Worm (Caenorhabditis elegans) whole organism, young adult: ENCODE data around the gene T22C8.3.

Source experiments
- B0035.1 ChIP-seq: sonication (generic microtip); optimal IDR thresholded peaks from 2 replicates; lab custom pipeline; 2016; ENCODE audit warnings: missing genetic modification characterization, mild to moderate bottlenecking, missing compliant biosample characterization, missing genotype, missing genetic modification reagents
- B0336.3 ChIP-seq: fragments of 200-800 bp; sonication (Bioruptor generic); IDR thresholded peaks from 2 replicates; pipeline ENCODE4 v1.3.6; 2022; ENCODE audit warnings: missing genetic modification characterization, missing compliant biosample characterization
- C06A6.2 ChIP-seq: fragments of 200-800 bp; sonication (Bioruptor generic); conservative IDR thresholded peaks from 2 replicates; pipeline ENCODE4 v1.3.6; 2022; ENCODE audit warnings: missing genetic modification characterization, missing compliant biosample characterization
- F23B12.7 ChIP-seq: sonication (generic microtip); optimal IDR thresholded peaks from 2 replicates; lab custom pipeline; 2017; ENCODE audit warnings: missing genetic modification characterization, mild to moderate bottlenecking, missing compliant biosample characterization, antibody characterized with exemption, moderate library complexity; ENCODE audit not compliant: insufficient read depth
- F33H1.4 ChIP-seq: fragments of 200-800 bp; sonication (Bioruptor generic); IDR thresholded peaks from 2 replicates; pipeline ENCODE4 v1.3.6; 2022; ENCODE audit warnings: missing genetic modification reagents, missing genetic modification characterization, missing compliant biosample characterization
- F57A8.1 ChIP-seq: fragments of 200-800 bp; sonication (Bioruptor generic); optimal IDR thresholded peaks from 2 replicates; lab custom pipeline; 2018; ENCODE audit warnings: mild to moderate bottlenecking, missing genetic modification characterization, moderate library complexity, missing compliant biosample characterization
- T07F8.4 ChIP-seq: sonication (generic microtip); optimal IDR thresholded peaks from 2 replicates; lab custom pipeline; 2016; ENCODE audit warnings: mild to moderate bottlenecking, missing genetic modification characterization, moderate library complexity, missing compliant biosample characterization
- T26A5.8 ChIP-seq: sonication (generic microtip); optimal IDR thresholded peaks from 2 replicates; lab custom pipeline; 2016; ENCODE audit warnings: missing genetic modification characterization, missing compliant biosample characterization
- Y53F4B.3 ChIP-seq: fragments of 200-800 bp; sonication (Bioruptor generic); IDR thresholded peaks from 2 replicates; pipeline ENCODE4 v1.3.6; 2022; ENCODE audit warnings: missing genetic modification reagents, missing genetic modification characterization, missing compliant biosample characterization
- ama-1 ChIP-seq, 3 experiments: fragments of 150-350 bp in 1 of 3; sonication (generic microtip) in 2 of 3; optimal IDR thresholded peaks; 2 replicates each; lab custom pipeline; 2014 to 2018; ENCODE audit warnings: missing biosample characterization in 2 of 3, missing genetic modification characterization in 2 of 3, missing genetic modification reagents in 2 of 3
- aptf-3 ChIP-seq: fragments of 200-800 bp; sonication (Bioruptor generic); IDR thresholded peaks from 2 replicates; pipeline ENCODE4 v1.3.6; 2022; ENCODE audit warnings: missing genetic modification characterization, missing compliant biosample characterization
- cebp-1 ChIP-seq, 2 experiments: fragments of 200-800 bp in 1 of 2; sonication (Bioruptor generic) in 1 of 2; sonication (generic microtip) in 1 of 2; IDR thresholded peaks in 1 of 2; optimal IDR thresholded peaks in 1 of 2; 2 replicates each; pipeline versions ENCODE4 v1.3.6 to Lab custom; 2017 to 2022; ENCODE audit warnings: missing compliant biosample characterization in 2 of 2, missing genetic modification characterization in 2 of 2, mild to moderate bottlenecking in 1 of 2, missing genetic modification reagents in 1 of 2, moderate library complexity in 1 of 2
- ceh-27 ChIP-seq: fragments of 200-800 bp; sonication (Bioruptor generic); optimal IDR thresholded peaks from 2 replicates; lab custom pipeline; 2018; ENCODE audit warnings: mild to moderate bottlenecking, missing genetic modification characterization, moderate library complexity, missing compliant biosample characterization
- chd-7 ChIP-seq: sonication (generic microtip); optimal IDR thresholded peaks from 2 replicates; lab custom pipeline; 2016; ENCODE audit warnings: mild to moderate bottlenecking, missing genetic modification characterization, moderate library complexity, missing compliant biosample characterization
- die-1 ChIP-seq: sonication (generic microtip); optimal IDR thresholded peaks from 2 replicates; lab custom pipeline; 2016; ENCODE audit warnings: missing genotype, mild to moderate bottlenecking, missing genetic modification characterization, missing compliant biosample characterization
- efl-1 ChIP-seq: fragments of 150-350 bp; optimal IDR thresholded peaks from 2 replicates; lab custom pipeline; 2014; ENCODE audit warnings: missing biosample characterization, missing genetic modification reagents, missing genetic modification characterization
- ekl-4 ChIP-seq: fragments of 200-800 bp; sonication (Bioruptor generic); IDR thresholded peaks from 2 replicates; pipeline ENCODE4 v1.3.6; 2022; ENCODE audit warnings: missing genetic modification reagents, missing genetic modification characterization, missing compliant biosample characterization
- hlh-12 ChIP-seq: sonication (generic microtip); optimal IDR thresholded peaks from 2 replicates; lab custom pipeline; 2016; ENCODE audit warnings: missing genetic modification characterization, missing compliant biosample characterization
- hmg-1.2 ChIP-seq: fragments of 200-800 bp; sonication (Bioruptor generic); IDR thresholded peaks from 2 replicates; pipeline ENCODE4 v1.3.6; 2022; ENCODE audit warnings: missing genetic modification reagents, missing genetic modification characterization, missing compliant biosample characterization
- let-526 ChIP-seq: fragments of 200-800 bp; sonication (Bioruptor generic); IDR thresholded peaks from 2 replicates; pipeline ENCODE4 v1.3.6; 2022; ENCODE audit warnings: missing genetic modification reagents, missing genetic modification characterization, missing compliant biosample characterization
- let-607 ChIP-seq, 2 experiments: fragments of 200-800 bp in 1 of 2; sonication (Bioruptor generic) in 1 of 2; sonication (generic microtip) in 1 of 2; optimal IDR thresholded peaks; 2 replicates each; lab custom pipeline; 2016 to 2018; ENCODE audit warnings: mild to moderate bottlenecking in 2 of 2, missing compliant biosample characterization in 2 of 2, missing genetic modification characterization in 2 of 2, moderate library complexity in 2 of 2, missing genotype in 1 of 2
- lin-26 ChIP-seq: fragments of 200-800 bp; sonication (Bioruptor generic); IDR thresholded peaks from 2 replicates; pipeline ENCODE4 v1.3.6; 2022; ENCODE audit warnings: missing genetic modification reagents, missing genetic modification characterization, missing compliant biosample characterization
- lin-35 ChIP-seq, 3 experiments: fragments of 150-350 bp in 2 of 3; sonication (generic microtip) in 1 of 3; optimal IDR thresholded peaks; 2 replicates each; lab custom pipeline; 2014 to 2018; ENCODE audit warnings: missing biosample characterization in 3 of 3, missing genetic modification characterization in 3 of 3, missing genetic modification reagents in 3 of 3
- lir-1 ChIP-seq: fragments of 200-800 bp; sonication (Bioruptor generic); conservative IDR thresholded peaks from 2 replicates; pipeline ENCODE4 v1.3.6; 2022; ENCODE audit warnings: missing genetic modification reagents, missing genetic modification characterization, missing compliant biosample characterization
- madf-3 ChIP-seq: fragments of 200-800 bp; sonication (Bioruptor generic); IDR thresholded peaks from 2 replicates; pipeline ENCODE4 v1.3.6; 2022; ENCODE audit warnings: missing genetic modification reagents, missing genetic modification characterization, missing compliant biosample characterization
- madf-6 ChIP-seq: fragments of 200-800 bp; sonication (Bioruptor generic); IDR thresholded peaks from 2 replicates; pipeline ENCODE4 v1.3.6; 2022; ENCODE audit warnings: missing genetic modification reagents, missing genetic modification characterization, missing compliant biosample characterization
- madf-8 ChIP-seq: fragments of 200-800 bp; sonication (Bioruptor generic); conservative IDR thresholded peaks from 2 replicates; pipeline ENCODE4 v1.3.6; 2022; ENCODE audit warnings: missing genetic modification reagents, missing genetic modification characterization, missing compliant biosample characterization
- mel-28 ChIP-seq: sonication (generic microtip); optimal IDR thresholded peaks from 2 replicates; lab custom pipeline; 2016; ENCODE audit warnings: borderline replicate concordance, mild to moderate bottlenecking, missing genetic modification characterization, missing compliant biosample characterization
- mes-4 ChIP-seq: sonication (generic microtip); optimal IDR thresholded peaks from 2 replicates; lab custom pipeline; 2016; ENCODE audit warnings: missing genotype, missing genetic modification characterization, missing compliant biosample characterization
- nhr-120 ChIP-seq: fragments of 200-800 bp; sonication (Bioruptor generic); IDR thresholded peaks from 2 replicates; pipeline ENCODE4 v1.3.6; 2022; ENCODE audit warnings: missing genetic modification characterization, missing compliant biosample characterization
- rcor-1 ChIP-seq: fragments of 200-800 bp; sonication (Bioruptor generic); IDR thresholded peaks from 2 replicates; pipeline ENCODE4 v1.3.6; 2022; ENCODE audit warnings: missing genetic modification reagents, missing genetic modification characterization, missing compliant biosample characterization
- rpc-1 ChIP-seq, 2 experiments: fragments of 150-350 bp in 1 of 2; sonication (generic microtip) in 1 of 2; optimal IDR thresholded peaks; 2 replicates each; lab custom pipeline; 2014 to 2018; ENCODE audit warnings: missing biosample characterization in 1 of 2, missing genetic modification characterization in 1 of 2, missing genetic modification reagents in 1 of 2, missing genotype in 1 of 2
- snpc-3.4 ChIP-seq: sonication (generic microtip); optimal IDR thresholded peaks from 2 replicates; lab custom pipeline; 2017; ENCODE audit warnings: missing genetic modification characterization, mild to moderate bottlenecking, missing compliant biosample characterization, antibody characterized with exemption, moderate library complexity, missing genotype, missing genetic modification reagents
- snpc-4 ChIP-seq, 5 experiments: fragments of 150-350 bp in 1 of 5; sonication (generic microtip) in 4 of 5; optimal IDR thresholded peaks; 2 replicates each; lab custom pipeline; 2014 to 2018; ENCODE audit warnings: missing genetic modification characterization in 5 of 5, missing biosample characterization in 3 of 5, antibody characterized with exemption in 2 of 5, mild to moderate bottlenecking in 2 of 5, missing compliant biosample characterization in 2 of 5, missing genotype in 2 of 5, moderate library complexity in 2 of 5, missing genetic modification reagents in 1 of 5
- somi-1 ChIP-seq: fragments of 200-800 bp; sonication (Bioruptor generic); optimal IDR thresholded peaks from 2 replicates; lab custom pipeline; 2018; ENCODE audit warnings: mild to moderate bottlenecking, missing genetic modification characterization, missing compliant biosample characterization
- tbx-9 ChIP-seq: sonication (generic microtip); optimal IDR thresholded peaks from 2 replicates; lab custom pipeline; 2016; ENCODE audit warnings: borderline replicate concordance, missing genetic modification characterization, inconsistent platforms, missing compliant biosample characterization
- unc-130 ChIP-seq: sonication (generic microtip); optimal IDR thresholded peaks from 2 replicates; lab custom pipeline; 2016; ENCODE audit warnings: missing genetic modification reagents, missing genetic modification characterization, missing compliant biosample characterization

Gene T22C8.3

DNA sequence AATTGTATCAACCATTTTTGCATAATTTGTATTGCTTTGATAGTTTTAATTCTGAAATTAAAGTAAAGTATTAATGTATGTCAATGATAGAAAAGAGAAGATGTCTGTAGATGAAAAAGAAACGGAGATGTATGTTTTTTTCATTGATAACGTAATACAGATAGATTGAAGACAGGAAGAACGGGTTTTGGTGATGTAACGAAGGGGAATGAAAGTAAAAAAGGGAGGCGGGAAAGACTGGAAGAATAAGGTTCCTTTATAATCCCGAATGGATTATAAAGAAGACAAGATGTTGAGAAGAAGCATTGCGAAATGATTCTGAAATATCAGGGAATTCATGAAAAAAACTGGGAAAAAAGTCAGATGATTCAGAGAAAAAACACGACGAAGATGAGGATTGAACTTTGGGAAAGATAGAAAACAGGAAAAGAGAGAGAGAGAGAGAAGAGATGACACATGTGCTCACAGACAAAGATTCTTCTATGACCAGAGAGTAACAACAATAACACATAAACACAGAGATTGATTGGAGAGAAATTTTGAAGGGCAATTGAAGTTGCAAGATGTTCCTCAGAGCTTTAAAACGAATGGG is 36.7 kb downstream of the T22C8.3 start, which contains the start of gene F54C9.11:
F54C9.11 (minus strand) TSS at position 51 of the 592 bp plus-strand sequence.
- peak in 1 of 3 experiments; percentile 20 for TF ChIP-seq lin-35 (GFP tag; optimal IDR thresholded peaks at IDR 0.05; lab: Kevin White, UChicago)
- no peak for TF ChIP-seq mes-4 (tag; lab: Kevin White, UChicago)
- peak; percentile 35 for TF ChIP-seq somi-1 (GFP tag; lab: Kevin White, UChicago)
- TF ChIP-seq cebp-1 (GFP tag; IDR thresholded peaks at IDR 0.05; lab: Robert Waterston, UW) = peak; percentile 41; the same call in 1 of the 2 replicates
- peak; percentile 87 for TF ChIP-seq cebp-1 (tag; optimal IDR thresholded peaks at IDR 0.05; lab: Kevin White, UChicago)
- TF ChIP-seq Y53F4B.3 (GFP tag; lab: Robert Waterston, UW) = no peak

DNA sequence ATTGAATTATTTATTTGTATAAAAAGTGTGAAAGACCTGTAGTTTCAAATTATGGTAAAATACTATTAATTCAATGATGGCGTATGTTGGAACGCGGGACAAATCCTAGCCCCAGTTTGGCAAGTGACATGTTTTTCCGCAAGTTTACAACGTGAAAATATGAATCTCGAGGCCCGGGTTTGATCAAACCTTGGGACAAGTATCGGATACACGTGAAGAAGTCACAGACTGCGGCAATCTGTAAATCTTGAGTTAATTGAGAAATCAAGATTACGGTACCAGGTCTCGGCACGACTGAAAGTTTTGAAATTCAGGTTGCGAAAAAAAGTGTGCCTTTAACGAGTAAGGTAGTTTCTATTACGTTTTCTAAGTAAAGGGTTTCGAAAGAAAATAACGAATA is 38.7 kb downstream of the T22C8.3 start:
- TF ChIP-seq madf-6 (0 out of 2 replicates have a peak, but pooled peaks have one; percentile 24), lin-26 (GFP tag; lab: Robert Waterston, UW) (peak; percentile 55; the same call in 1 of the 2 replicates), hlh-12 (no peak), aptf-3 (GFP tag; lab: Robert Waterston, UW) (peak; percentile 22; the same call in 1 of the 2 replicates), cebp-1 (GFP tag; IDR thresholded peaks at IDR 0.05; lab: Robert Waterston, UW) (no peak), cebp-1 (tag; optimal IDR thresholded peaks at IDR 0.05; lab: Kevin White, UChicago) (peak; percentile 7)
- TF ChIP-seq, all 124 proteins: peak for 4

ce11 chrII:8581700-8582099 is 40.1 kb downstream of the T22C8.3 start, which contains the start of gene arl-1:
Gene arl-1 (plus strand): TSS chrII:8582000.
- TF ChIP-seq let-526 (GFP tag; lab: Robert Waterston, UW) (no peak), aptf-3 (GFP tag; lab: Robert Waterston, UW) (0 out of 2 replicates have a peak, but pooled peaks have one; percentile 6)
- TF ChIP-seq, all 124 proteins: peak for 1

DNA sequence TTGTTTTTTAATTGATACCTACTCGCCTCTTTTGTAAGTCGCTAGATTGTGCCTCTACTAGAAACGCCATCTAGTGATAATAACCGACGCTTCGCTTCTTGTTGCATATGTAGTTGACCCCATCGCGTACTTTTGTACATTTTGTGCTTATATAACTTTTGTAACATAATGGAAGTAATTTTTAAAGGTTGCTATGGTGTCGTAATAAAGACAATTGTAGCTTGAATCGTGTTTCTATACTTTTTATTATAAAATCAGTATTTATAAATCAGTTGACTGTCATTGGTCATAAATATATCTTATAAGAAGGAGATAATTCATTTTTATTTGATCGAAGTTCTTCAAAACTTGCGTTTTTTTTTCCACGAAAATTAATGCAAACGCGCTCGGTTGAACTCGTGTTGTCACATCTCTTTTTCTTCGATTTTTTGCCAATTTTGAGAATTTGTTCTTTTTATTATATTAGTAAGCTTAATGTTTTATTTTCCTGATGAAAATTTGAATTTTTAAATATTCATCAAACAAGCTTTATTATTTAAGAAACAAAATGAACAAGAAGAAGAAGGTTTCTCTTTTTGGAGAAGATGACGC is 44.2 kb downstream of the T22C8.3 start, which contains the start of gene F54C9.9:
F54C9.9 (plus strand) TSS at position 541 of the 591 bp plus-strand sequence.
- TF ChIP-seq F57A8.1 (GFP tag; lab: Kevin White, UChicago) (no peak), unc-130 (peak; percentile 49), snpc-4 (GFP tag; optimal IDR thresholded peaks at IDR 0.05; lab: Kevin White, UChicago) (peak; percentile 44), snpc-4 (tag; optimal IDR thresholded peaks at IDR 0.05; lab: Kevin White, UChicago) (peak in 2 of 4 experiments; percentile 19 to 27), ama-1 (optimal IDR thresholded peaks at IDR 0.05; lab: Kevin White, UChicago) (no peak), ama-1 (GFP tag; optimal IDR thresholded peaks at IDR 0.05; lab: Kevin White, UChicago) (peak in 1 of 2 experiments; percentile 77), madf-8 (GFP tag; lab: Robert Waterston, UW) (peak; percentile 47), tbx-9 (no peak), let-526 (GFP tag; lab: Robert Waterston, UW) (no peak), T26A5.8 (tag; lab: Kevin White, UChicago) (no peak), T07F8.4 (tag; lab: Kevin White, UChicago) (no peak), lin-26 (GFP tag; lab: Robert Waterston, UW) (peak; percentile 73), rcor-1 (GFP tag; lab: Robert Waterston, UW) (peak; percentile 33; the same call in 1 of the 2 replicates), ekl-4 (GFP tag; lab: Robert Waterston, UW) (no peak), lir-1 (GFP tag; lab: Robert Waterston, UW) (no peak), rpc-1 (optimal IDR thresholded peaks at IDR 0.05; lab: Kevin White, UChicago) (no peak), rpc-1 (tag; optimal IDR thresholded peaks at IDR 0.05; lab: Kevin White, UChicago) (peak; percentile 0), snpc-3.4 (tag; lab: Kevin White, UChicago) (no peak), efl-1 (GFP tag; lab: Kevin White, UChicago) (peak; percentile 19), nhr-120 (GFP tag; lab: Robert Waterston, UW) (no peak), F23B12.7 (tag; lab: Kevin White, UChicago) (peak; percentile 6), madf-3 (GFP tag; lab: Robert Waterston, UW) (peak; percentile 74; the same call in 1 of the 2 replicates), mel-28 (tag; lab: Kevin White, UChicago) (no peak), F33H1.4 (GFP tag; lab: Robert Waterston, UW) (peak; percentile 28; the same call in 1 of the 2 replicates), die-1 (peak; percentile 49), B0035.1 (tag; lab: Kevin White, UChicago) (no peak), let-607 (tag; optimal IDR thresholded peaks at IDR 0.05; lab: Kevin White, UChicago) (no peak), hmg-1.2 (GFP tag; lab: Robert Waterston, UW) (peak; percentile 32; the same call in 1 of the 2 replicates), B0336.3 (GFP tag; lab: Robert Waterston, UW) (peak; percentile 73; the same call in 1 of the 2 replicates), ceh-27 (GFP tag; lab: Kevin White, UChicago) (no peak), chd-7 (tag; lab: Kevin White, UChicago) (no peak), C06A6.2 (no peak)
